Fruit fly (Drosophila melanogaster) whole organism, embryonic: Measurements from ENCODE around the gene CG31102.

Experiments used
- C15 ChIP-seq: fragments of 200-800 bp; sonication (Bioruptor generic); IDR thresholded peaks from 3 replicates; pipeline ENCODE4 v1.3.6; 2022; ENCODE audit warnings: missing biosample characterization, missing genetic modification characterization
- CG10209 ChIP-seq: fragments of 200-800 bp; sonication (Bioruptor generic); optimal IDR thresholded peaks from 3 replicates; lab custom pipeline; 2017; ENCODE audit warnings: missing biosample characterization, mild to moderate bottlenecking, missing genetic modification characterization, missing genetic modification reagents
- CG10267 ChIP-seq: fragments of 200-800 bp; sonication (Bioruptor generic); optimal IDR thresholded peaks from 2 replicates; lab custom pipeline; 2018; ENCODE audit warnings: missing biosample characterization, mild to moderate bottlenecking, missing genetic modification characterization, moderate library complexity
- CG12071 ChIP-seq: fragments of 200-800 bp; sonication (Bioruptor generic); optimal IDR thresholded peaks from 3 replicates; lab custom pipeline; 2018; ENCODE audit warnings: missing biosample characterization, mild to moderate bottlenecking, missing genetic modification characterization
- CG12236 ChIP-seq: fragments of 200-800 bp; sonication (Bioruptor generic); optimal IDR thresholded peaks from 2 replicates; lab custom pipeline; 2016; ENCODE audit warnings: missing biosample characterization, missing genetic modification characterization
- CG1233 ChIP-seq: fragments of 200-800 bp; sonication (Bioruptor generic); optimal IDR thresholded peaks from 4 replicates; lab custom pipeline; 2018; ENCODE audit warnings: missing biosample characterization, mild to moderate bottlenecking, missing genetic modification characterization
- CG14667 ChIP-seq: fragments of 200-800 bp; sonication (Bioruptor generic); IDR thresholded peaks from 2 replicates; pipeline ENCODE4 v1.3.6; 2022; ENCODE audit warnings: missing biosample characterization, missing genetic modification characterization
- CG15479 ChIP-seq: fragments of 200-800 bp; sonication (Bioruptor generic); optimal IDR thresholded peaks from 3 replicates; lab custom pipeline; 2019; ENCODE audit warnings: missing biosample characterization, mild to moderate bottlenecking, missing genetic modification characterization, moderate library complexity
- CG17385 ChIP-seq: fragments of 200-800 bp; sonication (Bioruptor generic); optimal IDR thresholded peaks from 3 replicates; lab custom pipeline; 2018; ENCODE audit warnings: missing biosample characterization, mild to moderate bottlenecking, missing genetic modification characterization
- CG17829 ChIP-seq: fragments of 200-800 bp; optimal IDR thresholded peaks from 2 replicates; lab custom pipeline; 2019; ENCODE audit warnings: missing biosample characterization, mild to moderate bottlenecking, missing genetic modification characterization, moderate library complexity
- CG2678 ChIP-seq: fragments of 200-800 bp; sonication (Bioruptor generic); optimal IDR thresholded peaks from 3 replicates; lab custom pipeline; 2019; ENCODE audit warnings: missing biosample characterization, mild to moderate bottlenecking, missing genetic modification characterization, moderate library complexity
- CG3065 ChIP-seq: fragments of 200-800 bp; sonication (Bioruptor generic); optimal IDR thresholded peaks from 2 replicates; lab custom pipeline; 2016; ENCODE audit warnings: missing biosample characterization, missing genetic modification characterization
- CG31388 ChIP-seq: fragments of 200-800 bp; sonication (Bioruptor generic); optimal IDR thresholded peaks from 2 replicates; lab custom pipeline; 2016; ENCODE audit warnings: missing biosample characterization, missing genetic modification characterization
- CG3281 ChIP-seq: fragments of 200-800 bp; sonication (Bioruptor generic); optimal IDR thresholded peaks from 3 replicates; lab custom pipeline; 2017; ENCODE audit warnings: missing biosample characterization, mild to moderate bottlenecking, missing genetic modification characterization
- CG34376 ChIP-seq: fragments of 200-800 bp; sonication (Bioruptor generic); optimal IDR thresholded peaks from 2 replicates; lab custom pipeline; 2018; ENCODE audit warnings: missing biosample characterization, mild to moderate bottlenecking, missing genetic modification characterization
- CG4360 ChIP-seq: fragments of 200-800 bp; sonication (Bioruptor generic); IDR thresholded peaks from 2 replicates; pipeline ENCODE4 v1.3.6; 2022; ENCODE audit warnings: missing biosample characterization, missing genetic modification characterization
- CG7271 ChIP-seq: fragments of 200-800 bp; sonication (Bioruptor generic); optimal IDR thresholded peaks from 2 replicates; lab custom pipeline; 2018; ENCODE audit warnings: missing biosample characterization, mild to moderate bottlenecking, missing genetic modification characterization, moderate library complexity
- CHES-1-like ChIP-seq: fragments of 200-800 bp; sonication (Bioruptor generic); optimal IDR thresholded peaks from 2 replicates; lab custom pipeline; 2016; ENCODE audit warnings: missing biosample characterization, missing genetic modification characterization
- D19B ChIP-seq: fragments of 200-800 bp; sonication (Bioruptor generic); optimal IDR thresholded peaks from 2 replicates; lab custom pipeline; 2017; ENCODE audit warnings: missing biosample characterization, mild to moderate bottlenecking, missing genetic modification characterization
- Doc3 ChIP-seq: fragments of 200-800 bp; sonication (Bioruptor generic); IDR thresholded peaks from 3 replicates; pipeline ENCODE4 v1.3.6; 2022; ENCODE audit warnings: missing biosample characterization, missing genetic modification characterization; ENCODE audit not compliant: partially characterized antibody
- Eip74EF ChIP-seq, 2 experiments: fragments of 200-800 bp in 1 of 2; fragments of >200 bp in 1 of 2; sonication (Bioruptor generic) in 1 of 2; optimal IDR thresholded peaks; 2 replicates each; lab custom pipeline; 2017 to 2019; ENCODE audit warnings: missing biosample characterization in 2 of 2, missing genetic modification characterization in 2 of 2, mild to moderate bottlenecking in 1 of 2, moderate library complexity in 1 of 2
- GATAe ChIP-seq: fragments of 200-800 bp; sonication (Bioruptor generic); conservative IDR thresholded peaks from 2 replicates; pipeline ENCODE4 v1.3.6; 2022; ENCODE audit warnings: missing biosample characterization, missing genetic modification characterization
- Gug ChIP-seq: fragments of 200-800 bp; sonication (Bioruptor generic); IDR thresholded peaks from 4 replicates; pipeline ENCODE4 v1.3.6; 2022; ENCODE audit warnings: missing biosample characterization, missing genetic modification characterization
- Hsf ChIP-seq: fragments of 200-800 bp; sonication (Bioruptor generic); optimal IDR thresholded peaks from 3 replicates; lab custom pipeline; 2016; ENCODE audit warnings: missing biosample characterization, missing genetic modification characterization
- Lim3 ChIP-seq: fragments of 200-800 bp; sonication (Bioruptor generic); IDR thresholded peaks from 2 replicates; pipeline ENCODE4 v1.3.6; 2022; ENCODE audit warnings: missing biosample characterization, missing genetic modification characterization
- Med ChIP-seq: fragments of 200-800 bp; sonication (Bioruptor generic); peaks from one replicate; lab custom pipeline; 2016; ENCODE audit warnings: missing biosample characterization, missing genetic modification characterization, mild to moderate bottlenecking, inconsistent platforms, moderate library complexity
- NK7.1 ChIP-seq: fragments of 200-800 bp; sonication (Bioruptor generic); optimal IDR thresholded peaks from 3 replicates; lab custom pipeline; 2016; ENCODE audit warnings: missing biosample characterization, missing genetic modification characterization
- Rx ChIP-seq: fragments of 200-800 bp; sonication (Bioruptor generic); IDR thresholded peaks from 2 replicates; pipeline ENCODE4 v1.3.6; 2022; ENCODE audit warnings: missing biosample characterization, missing genetic modification characterization
- Xbp1 ChIP-seq: fragments of 200-800 bp; sonication (Bioruptor generic); optimal IDR thresholded peaks from 3 replicates; lab custom pipeline; 2016; ENCODE audit warnings: missing biosample characterization, mild to moderate bottlenecking, missing genetic modification characterization
- ab ChIP-seq: fragments of 200-800 bp; sonication (Bioruptor generic); optimal IDR thresholded peaks from 2 replicates; lab custom pipeline; 2016; ENCODE audit warnings: missing biosample characterization, missing genetic modification characterization
- cato ChIP-seq: fragments of 200-800 bp; sonication (Bioruptor generic); optimal IDR thresholded peaks from 2 replicates; lab custom pipeline; 2016; ENCODE audit warnings: missing biosample characterization, missing genetic modification characterization, borderline replicate concordance
- chif ChIP-seq, 2 experiments: fragments of 200-800 bp; sonication (Bioruptor generic); optimal IDR thresholded peaks; 3 replicates each; lab custom pipeline; 2016; ENCODE audit warnings: missing biosample characterization in 2 of 2, missing genetic modification characterization in 2 of 2
- cwo ChIP-seq: fragments of 200-800 bp; sonication (Bioruptor generic); optimal IDR thresholded peaks from 3 replicates; lab custom pipeline; 2017; ENCODE audit warnings: missing biosample characterization, missing genetic modification characterization, mild to moderate bottlenecking, moderate library complexity, missing genetic modification reagents
- eyg ChIP-seq: fragments of 200-800 bp; sonication (Bioruptor generic); optimal IDR thresholded peaks from 3 replicates; lab custom pipeline; 2016; ENCODE audit warnings: missing biosample characterization, missing genetic modification characterization
- fru ChIP-seq: fragments of >200 bp; optimal IDR thresholded peaks from 2 replicates; lab custom pipeline; 2017
- gce ChIP-seq: fragments of 200-800 bp; sonication (Bioruptor generic); IDR thresholded peaks from 3 replicates; pipeline ENCODE4 v1.3.6; 2022; ENCODE audit warnings: missing biosample characterization, missing genetic modification characterization
- gcm2 ChIP-seq: fragments of 200-800 bp; sonication (Bioruptor generic); optimal IDR thresholded peaks from 2 replicates; lab custom pipeline; 2016; ENCODE audit warnings: missing biosample characterization, missing genetic modification characterization
- grau ChIP-seq: fragments of 200-800 bp; optimal IDR thresholded peaks from 3 replicates; lab custom pipeline; 2019; ENCODE audit warnings: missing biosample characterization, mild to moderate bottlenecking, missing genetic modification characterization, moderate library complexity
- kay ChIP-seq: fragments of 200-800 bp; sonication (Bioruptor generic); optimal IDR thresholded peaks from 2 replicates; lab custom pipeline; 2016; ENCODE audit warnings: missing biosample characterization, missing genetic modification characterization
- knrl ChIP-seq: fragments of 200-800 bp; sonication (Bioruptor generic); IDR thresholded peaks from 3 replicates; pipeline ENCODE4 v1.3.6; 2022; ENCODE audit warnings: missing biosample characterization, missing genetic modification characterization; ENCODE audit not compliant: partially characterized antibody
- lab ChIP-seq: fragments of 200-800 bp; sonication (Bioruptor generic); optimal IDR thresholded peaks from 3 replicates; lab custom pipeline; 2017; ENCODE audit warnings: missing biosample characterization, missing genetic modification characterization, mild to moderate bottlenecking, moderate library complexity, missing genetic modification reagents
- lbe ChIP-seq: fragments of 200-800 bp; sonication (Bioruptor generic); optimal IDR thresholded peaks from 2 replicates; lab custom pipeline; 2016; ENCODE audit warnings: missing biosample characterization, mild to moderate bottlenecking, missing genetic modification characterization
- mirr ChIP-seq: fragments of 200-800 bp; sonication (Bioruptor generic); optimal IDR thresholded peaks from 3 replicates; lab custom pipeline; 2018; ENCODE audit warnings: missing biosample characterization, mild to moderate bottlenecking, missing genetic modification characterization
- nerfin-1 ChIP-seq: fragments of 200-800 bp; sonication (Bioruptor generic); optimal IDR thresholded peaks from 3 replicates; lab custom pipeline; 2019; ENCODE audit warnings: missing biosample characterization, mild to moderate bottlenecking, missing genetic modification characterization, moderate library complexity
- org-1 ChIP-seq: fragments of 200-800 bp; sonication (Bioruptor generic); optimal IDR thresholded peaks from 2 replicates; lab custom pipeline; 2017; ENCODE audit warnings: missing biosample characterization, missing genetic modification characterization
- pita ChIP-seq: fragments of 200-800 bp; sonication (Bioruptor generic); optimal IDR thresholded peaks from 2 replicates; lab custom pipeline; 2017; ENCODE audit warnings: missing biosample characterization, mild to moderate bottlenecking, missing genetic modification characterization
- prd ChIP-seq, 3 experiments: fragments of >200 bp in 2 of 3; fragments of 200-800 bp in 1 of 3; sonication (Bioruptor generic) in 1 of 3; optimal IDR thresholded peaks in 2 of 3; IDR thresholded peaks in 1 of 3; 2 replicates in 2 of 3; 3 replicates in 1 of 3; pipeline versions ENCODE4 v1.3.6 to Lab custom; 2017 to 2022; ENCODE audit warnings: missing biosample characterization in 1 of 3, missing genetic modification characterization in 1 of 3
- sd ChIP-seq: fragments of 200-800 bp; sonication (Bioruptor generic); optimal IDR thresholded peaks from 3 replicates; lab custom pipeline; 2018; ENCODE audit warnings: missing biosample characterization, mild to moderate bottlenecking, missing genetic modification characterization, moderate library complexity
- tup ChIP-seq: fragments of 200-800 bp; sonication (Bioruptor generic); optimal IDR thresholded peaks from 2 replicates; lab custom pipeline; 2016; ENCODE audit warnings: missing biosample characterization, mild to moderate bottlenecking, missing genetic modification characterization, moderate library complexity
- unc-4 ChIP-seq: fragments of 200-800 bp; sonication (Bioruptor generic); IDR thresholded peaks from 2 replicates; pipeline ENCODE4 v1.3.6; 2022; ENCODE audit warnings: missing biosample characterization, missing genetic modification characterization; ENCODE audit not compliant: partially characterized antibody
- unpg ChIP-seq: fragments of 200-800 bp; sonication (Bioruptor generic); optimal IDR thresholded peaks from 3 replicates; lab custom pipeline; 2018; ENCODE audit warnings: missing biosample characterization, mild to moderate bottlenecking, missing genetic modification characterization, moderate library complexity

Gene CG31102

DNA sequence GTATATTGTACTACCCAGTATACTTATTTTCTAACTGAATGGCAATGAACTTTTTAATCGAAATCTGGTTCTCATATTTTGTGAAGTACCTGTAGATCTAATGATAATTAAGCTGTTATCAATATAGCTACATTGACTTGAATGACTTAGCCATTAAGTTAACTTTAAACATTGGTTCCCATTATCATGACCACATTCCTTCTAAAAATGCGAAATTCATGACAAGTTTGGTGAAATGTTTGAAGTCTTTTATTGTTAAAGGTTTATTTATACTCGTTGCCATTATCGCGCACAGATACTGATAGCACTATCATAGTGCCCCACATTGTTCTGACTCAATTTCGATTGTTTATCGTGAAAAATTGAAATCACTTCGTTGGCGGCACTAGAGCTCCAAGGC is 25.5 kb upstream of the CG31102 start (continued):
- TF ChIP-seq CG10209 (GFP tag; lab: Kevin White, UChicago) (no peak), prd (optimal IDR thresholded peaks at IDR 0.05; lab: Kevin White, UChicago) (no peak), prd (GFP tag; IDR thresholded peaks at IDR 0.05; lab: Robert Waterston, UW) (no peak), unc-4 (no peak), ab (GFP tag; lab: Kevin White, UChicago) (no peak), nerfin-1 (tag; lab: Kevin White, UChicago) (no peak), org-1 (no peak), CG17829 (tag; lab: Kevin White, UChicago) (no peak), CG14667 (GFP tag; lab: Robert Waterston, UW) (no peak), CG12236 (GFP tag; lab: Kevin White, UChicago) (no peak), eyg (GFP tag; lab: Kevin White, UChicago) (no peak), CHES-1-like (no peak), CG7271 (no peak), Rx (GFP tag; lab: Robert Waterston, UW) (no peak), lbe (GFP tag; lab: Kevin White, UChicago) (no peak), fru (lab: Kevin White, UChicago) (no peak), NK7.1 (GFP tag; lab: Kevin White, UChicago) (no peak), tup (no peak), gce (no peak), Gug (GFP tag; lab: Robert Waterston, UW) (no peak), GATAe (GFP tag; lab: Robert Waterston, UW) (0 out of 2 replicates have a peak, but pooled peaks have one; percentile 40), mirr (peak; percentile 36), CG10267 (tag; lab: Kevin White, UChicago) (no peak), Lim3 (GFP tag; lab: Robert Waterston, UW) (0 out of 2 replicates have a peak, but pooled peaks have one; percentile 26), lab (GFP tag; lab: Kevin White, UChicago) (peak; percentile 14), CG1233 (GFP tag; lab: Kevin White, UChicago) (no peak), unpg (GFP tag; lab: Kevin White, UChicago) (no peak), gcm2 (no peak), pita (GFP tag; lab: Kevin White, UChicago) (no peak), CG15479 (no peak), sd (tag; lab: Kevin White, UChicago) (peak; percentile 91), grau (tag; lab: Kevin White, UChicago) (no peak), cato (GFP tag; lab: Kevin White, UChicago) (no peak), Hsf (GFP tag; lab: Kevin White, UChicago) (no peak), Med (GFP tag; lab: Kevin White, UChicago) (peak; percentile 33), C15 (no peak), chif (GFP tag; optimal IDR thresholded peaks at IDR 0.05; lab: Kevin White, UChicago) (no peak), kay (GFP tag; lab: Kevin White, UChicago) (no peak)

DNA sequence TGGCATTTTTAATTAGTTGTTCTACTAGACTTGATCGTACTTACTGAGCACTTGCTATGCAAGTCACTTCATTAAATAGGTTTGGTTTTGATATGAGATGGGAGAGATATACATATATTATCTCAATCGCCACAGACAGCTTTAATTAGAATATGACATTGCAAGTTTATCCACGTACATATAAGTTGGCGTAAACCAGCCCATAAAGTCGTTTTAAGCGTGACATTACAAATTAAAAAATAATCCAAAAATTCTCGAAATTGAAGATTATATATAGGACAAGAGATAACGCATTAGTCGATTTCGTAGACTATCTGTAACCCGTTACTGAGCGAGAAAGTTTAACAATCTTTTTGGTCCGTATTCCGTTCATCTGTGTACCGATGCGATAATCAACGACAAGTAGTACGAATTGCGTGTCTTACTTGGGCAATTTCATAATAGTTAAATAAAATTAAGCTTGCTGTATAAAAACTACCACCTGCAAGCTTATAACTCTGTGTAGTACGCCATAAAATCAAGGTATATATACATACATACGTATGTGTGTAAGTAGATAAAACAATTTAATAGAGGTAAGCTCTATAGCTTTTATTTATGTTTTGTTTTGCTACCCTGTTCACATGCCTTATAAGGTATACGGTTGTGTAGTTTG is 24.8 kb upstream of the CG31102 start, which contains the start of gene CG10560:
TSS of gene CG10560 (minus strand) at position 51 of the 655 bp plus-strand sequence.
- TF ChIP-seq CG34376 (GFP tag; lab: Kevin White, UChicago) (peak; percentile 3), CG4360 (GFP tag; lab: Robert Waterston, UW) (no peak), CG12071 (GFP tag; lab: Kevin White, UChicago) (peak; percentile 20), knrl (GFP tag; lab: Robert Waterston, UW) (no peak), Doc3 (GFP tag; lab: Robert Waterston, UW) (no peak), CG31388 (GFP tag; lab: Kevin White, UChicago) (no peak), cwo (GFP tag; lab: Kevin White, UChicago) (no peak), D19B (peak; percentile 86), CG17385 (no peak), CG3281 (GFP tag; lab: Kevin White, UChicago) (peak; percentile 1), chif (GFP tag; optimal IDR thresholded peaks at IDR 0.05; lab: Kevin White, UChicago) (no peak), Eip74EF (GFP tag; optimal IDR thresholded peaks at IDR 0.05; lab: Kevin White, UChicago) (peak in 1 of 2 experiments; percentile 7), CG2678 (tag; lab: Kevin White, UChicago) (peak; percentile 43), Xbp1 (GFP tag; lab: Kevin White, UChicago) (no peak), CG3065 (no peak)
